Fruit fly (Drosophila melanogaster) whole organism, embryonic: ENCODE results near the gene UQCR-14L.
A peak's percentile ranks its signal among the peaks of the same experiment; 100 is the strongest.

Experiments used
- Abd-B ChIP-seq: fragments of 200-800 bp; sonication (Bioruptor generic); optimal IDR thresholded peaks from 2 replicates; lab custom pipeline; 2018; ENCODE audit warnings: missing biosample characterization, mild to moderate bottlenecking, missing genetic modification characterization, moderate library complexity
- B-H2 ChIP-seq: fragments of 200-800 bp; sonication (Bioruptor generic); optimal IDR thresholded peaks from 2 replicates; lab custom pipeline; 2018; ENCODE audit warnings: missing biosample characterization, mild to moderate bottlenecking, missing genetic modification characterization
- BEAF-32 ChIP-seq: fragments of 200-800 bp; sonication (Bioruptor generic); optimal IDR thresholded peaks from 3 replicates; lab custom pipeline; 2017; ENCODE audit warnings: missing biosample characterization, missing genetic modification characterization, mild to moderate bottlenecking, moderate library complexity, missing genetic modification reagents
- CG10147 ChIP-seq: fragments of 200-800 bp; sonication (Bioruptor generic); optimal IDR thresholded peaks from 2 replicates; lab custom pipeline; 2019; ENCODE audit warnings: missing biosample characterization, mild to moderate bottlenecking, missing genetic modification characterization, moderate library complexity
- CG12155 ChIP-seq: fragments of 200-800 bp; sonication (Bioruptor generic); optimal IDR thresholded peaks from 3 replicates; lab custom pipeline; 2016; ENCODE audit warnings: missing biosample characterization, missing genetic modification characterization
- CG12236 ChIP-seq: fragments of 200-800 bp; sonication (Bioruptor generic); optimal IDR thresholded peaks from 2 replicates; lab custom pipeline; 2016; ENCODE audit warnings: missing biosample characterization, missing genetic modification characterization
- CG12299 ChIP-seq: fragments of 200-800 bp; sonication (Bioruptor generic); optimal IDR thresholded peaks from 2 replicates; lab custom pipeline; 2018; ENCODE audit warnings: missing biosample characterization, mild to moderate bottlenecking, missing genetic modification characterization
- CG1233 ChIP-seq: fragments of 200-800 bp; sonication (Bioruptor generic); optimal IDR thresholded peaks from 4 replicates; lab custom pipeline; 2018; ENCODE audit warnings: missing biosample characterization, mild to moderate bottlenecking, missing genetic modification characterization
- CG16779 ChIP-seq: fragments of 200-800 bp; sonication (Bioruptor generic); IDR thresholded peaks from 2 replicates; pipeline ENCODE4 v1.3.6; 2022; ENCODE audit warnings: missing biosample characterization, missing genetic modification characterization
- CG16813 ChIP-seq: fragments of 200-800 bp; sonication (Bioruptor generic); IDR thresholded peaks from 3 replicates; pipeline ENCODE4 v1.3.6; 2022; ENCODE audit warnings: missing biosample characterization, missing genetic modification characterization; ENCODE audit not compliant: partially characterized antibody
- CG17361 ChIP-seq: fragments of 200-800 bp; sonication (Bioruptor generic); IDR thresholded peaks from 3 replicates; pipeline ENCODE4 v1.3.6; 2022; ENCODE audit warnings: missing biosample characterization, missing genetic modification characterization
- CG2678 ChIP-seq: fragments of 200-800 bp; sonication (Bioruptor generic); optimal IDR thresholded peaks from 3 replicates; lab custom pipeline; 2019; ENCODE audit warnings: missing biosample characterization, mild to moderate bottlenecking, missing genetic modification characterization, moderate library complexity
- CG8281 ChIP-seq: fragments of 200-800 bp; sonication (Bioruptor generic); optimal IDR thresholded peaks from 2 replicates; lab custom pipeline; 2018; ENCODE audit warnings: missing biosample characterization, mild to moderate bottlenecking, missing genetic modification characterization, moderate library complexity
- CHES-1-like ChIP-seq: fragments of 200-800 bp; sonication (Bioruptor generic); optimal IDR thresholded peaks from 2 replicates; lab custom pipeline; 2016; ENCODE audit warnings: missing biosample characterization, missing genetic modification characterization
- Doc3 ChIP-seq: fragments of 200-800 bp; sonication (Bioruptor generic); IDR thresholded peaks from 3 replicates; pipeline ENCODE4 v1.3.6; 2022; ENCODE audit warnings: missing biosample characterization, missing genetic modification characterization; ENCODE audit not compliant: partially characterized antibody
- E2f2 ChIP-seq: fragments of 200-800 bp; sonication (Bioruptor generic); IDR thresholded peaks from 2 replicates; pipeline ENCODE4 v1.3.6; 2022; ENCODE audit warnings: missing biosample characterization, missing genetic modification characterization
- Ets65A ChIP-seq: fragments of 200-800 bp; sonication (Bioruptor generic); peaks from one replicate; lab custom pipeline; 2016; ENCODE audit warnings: missing biosample characterization, missing genetic modification characterization
- Gsc ChIP-seq: fragments of 200-800 bp; sonication (Bioruptor generic); IDR thresholded peaks from 2 replicates; pipeline ENCODE4 v1.3.6; 2022; ENCODE audit warnings: missing biosample characterization, missing genetic modification characterization
- Lim3 ChIP-seq: fragments of 200-800 bp; sonication (Bioruptor generic); IDR thresholded peaks from 2 replicates; pipeline ENCODE4 v1.3.6; 2022; ENCODE audit warnings: missing biosample characterization, missing genetic modification characterization
- Lpt ChIP-seq: fragments of >200 bp; optimal IDR thresholded peaks from 2 replicates; lab custom pipeline; 2018; ENCODE audit warnings: missing biosample characterization, missing genetic modification characterization
- MBD-R2 ChIP-seq: fragments of 200-800 bp; sonication (Bioruptor generic); IDR thresholded peaks from 2 replicates; pipeline ENCODE4 v1.3.6; 2022; ENCODE audit warnings: missing biosample characterization, missing genetic modification characterization
- Med ChIP-seq: fragments of 200-800 bp; sonication (Bioruptor generic); peaks from one replicate; lab custom pipeline; 2016; ENCODE audit warnings: missing biosample characterization, missing genetic modification characterization, mild to moderate bottlenecking, inconsistent platforms, moderate library complexity
- Nf-YA ChIP-seq: fragments of 200-800 bp; sonication (Bioruptor generic); IDR thresholded peaks from 2 replicates; pipeline ENCODE4 v1.3.6; 2022; ENCODE audit warnings: missing biosample characterization, missing genetic modification characterization
- Ravus ChIP-seq: fragments of 200-800 bp; sonication (Bioruptor generic); IDR thresholded peaks from 2 replicates; pipeline ENCODE4 v1.3.6; 2022; ENCODE audit warnings: missing biosample characterization, missing genetic modification characterization
- Six4 ChIP-seq: fragments of 200-800 bp; sonication (Bioruptor generic); optimal IDR thresholded peaks from 2 replicates; lab custom pipeline; 2016; ENCODE audit warnings: missing biosample characterization, missing genetic modification characterization
- Sox100B ChIP-seq: fragments of 200-800 bp; sonication (Bioruptor generic); optimal IDR thresholded peaks from 3 replicates; lab custom pipeline; 2018; ENCODE audit warnings: missing biosample characterization, mild to moderate bottlenecking, missing genetic modification characterization
- Trl ChIP-seq, 3 experiments: fragments of >200 bp in 2 of 3; fragments of 200-800 bp in 1 of 3; sonication (Bioruptor generic) in 1 of 3; optimal IDR thresholded peaks; 2 replicates in 1 of 3; 3 replicates in 2 of 3; lab custom pipeline; 2016 to 2017; ENCODE audit warnings: missing biosample characterization in 1 of 3, missing genetic modification characterization in 1 of 3
- cad ChIP-seq: fragments of >200 bp; optimal IDR thresholded peaks from 2 replicates; lab custom pipeline; 2017; ENCODE audit warnings: missing biosample characterization, missing genetic modification characterization
- caup ChIP-seq: fragments of 200-800 bp; sonication (Bioruptor generic); optimal IDR thresholded peaks from 3 replicates; lab custom pipeline; 2017; ENCODE audit warnings: missing biosample characterization, mild to moderate bottlenecking, missing genetic modification characterization, moderate library complexity; ENCODE audit not compliant: severe bottlenecking
- corto ChIP-seq: fragments of 200-800 bp; sonication (Bioruptor generic); optimal IDR thresholded peaks from 2 replicates; lab custom pipeline; 2016; ENCODE audit warnings: missing biosample characterization, mild to moderate bottlenecking, missing genetic modification characterization, moderate library complexity
- dati ChIP-seq: fragments of 200-800 bp; sonication (Bioruptor generic); IDR thresholded peaks from 2 replicates; pipeline ENCODE4 v1.3.6; 2022; ENCODE audit warnings: missing biosample characterization, missing genetic modification characterization
- eve ChIP-seq, 2 experiments: fragments of >200 bp; optimal IDR thresholded peaks; 2 replicates each; lab custom pipeline; 2017; ENCODE audit warnings: missing biosample characterization in 2 of 2, missing genetic modification characterization in 2 of 2
- fu2 ChIP-seq: fragments of 200-800 bp; sonication (Bioruptor generic); optimal IDR thresholded peaks from 2 replicates; lab custom pipeline; 2016; ENCODE audit warnings: missing biosample characterization, missing genetic modification characterization
- kay ChIP-seq: fragments of 200-800 bp; sonication (Bioruptor generic); optimal IDR thresholded peaks from 2 replicates; lab custom pipeline; 2016; ENCODE audit warnings: missing biosample characterization, missing genetic modification characterization
- lab ChIP-seq: fragments of 200-800 bp; sonication (Bioruptor generic); optimal IDR thresholded peaks from 3 replicates; lab custom pipeline; 2017; ENCODE audit warnings: missing biosample characterization, missing genetic modification characterization, mild to moderate bottlenecking, moderate library complexity, missing genetic modification reagents
- lmd ChIP-seq: fragments of 200-800 bp; sonication (Bioruptor generic); IDR thresholded peaks from 2 replicates; pipeline ENCODE4 v1.3.6; 2022; ENCODE audit warnings: missing biosample characterization, missing genetic modification characterization
- lov ChIP-seq, 2 experiments: fragments of 200-800 bp in 1 of 2; fragments of >200 bp in 1 of 2; sonication (Bioruptor generic) in 1 of 2; IDR thresholded peaks in 1 of 2; optimal IDR thresholded peaks in 1 of 2; 2 replicates in 1 of 2; 3 replicates in 1 of 2; pipeline versions ENCODE4 v1.3.6 to Lab custom; 2017 to 2022; ENCODE audit warnings: missing biosample characterization in 1 of 2, missing genetic modification characterization in 1 of 2
- psq ChIP-seq: fragments of 200-800 bp; sonication (Bioruptor generic); optimal IDR thresholded peaks from 2 replicates; lab custom pipeline; 2017; ENCODE audit warnings: missing biosample characterization, missing genetic modification characterization
- pum ChIP-seq: fragments of 200-800 bp; sonication (Bioruptor generic); optimal IDR thresholded peaks from 2 replicates; lab custom pipeline; 2016; ENCODE audit warnings: missing biosample characterization, missing genetic modification characterization
- row ChIP-seq: fragments of 200-800 bp; sonication (Bioruptor generic); IDR thresholded peaks from 3 replicates; pipeline ENCODE4 v1.3.6; 2022; ENCODE audit warnings: missing biosample characterization, missing genetic modification characterization
- sens ChIP-seq: fragments of 200-800 bp; sonication (Bioruptor generic); peaks from one replicate; lab custom pipeline; 2016; ENCODE audit warnings: missing biosample characterization, missing genetic modification characterization
- shn ChIP-seq: fragments of 200-800 bp; sonication (Bioruptor generic); optimal IDR thresholded peaks from 3 replicates; lab custom pipeline; 2016; ENCODE audit warnings: missing biosample characterization, missing genetic modification characterization
- slp2 ChIP-seq: fragments of 200-800 bp; sonication (Bioruptor generic); optimal IDR thresholded peaks from 2 replicates; lab custom pipeline; 2016; ENCODE audit warnings: missing biosample characterization, missing genetic modification characterization
- sob ChIP-seq: fragments of 200-800 bp; sonication (Bioruptor generic); IDR thresholded peaks from 2 replicates; pipeline ENCODE4 v1.3.6; 2022; ENCODE audit warnings: missing biosample characterization, missing genetic modification characterization
- sug ChIP-seq: fragments of 200-800 bp; optimal IDR thresholded peaks from 2 replicates; lab custom pipeline; 2019; ENCODE audit warnings: missing biosample characterization, mild to moderate bottlenecking, missing genetic modification characterization, moderate library complexity
- trem ChIP-seq: fragments of 200-800 bp; optimal IDR thresholded peaks from 3 replicates; lab custom pipeline; 2019; ENCODE audit warnings: missing biosample characterization, mild to moderate bottlenecking, missing genetic modification characterization, moderate library complexity
- usp ChIP-seq: fragments of >200 bp; optimal IDR thresholded peaks from 2 replicates; lab custom pipeline; 2017; ENCODE audit warnings: missing biosample characterization, missing genetic modification characterization
- wor ChIP-seq: fragments of 200-800 bp; sonication (Bioruptor generic); IDR thresholded peaks from 2 replicates; pipeline ENCODE4 v1.3.6; 2022; ENCODE audit warnings: missing biosample characterization, missing genetic modification characterization
- zen2 ChIP-seq: fragments of 200-800 bp; sonication (Bioruptor generic); IDR thresholded peaks from 3 replicates; pipeline ENCODE4 v1.3.6; 2022; ENCODE audit warnings: missing biosample characterization, missing genetic modification characterization; ENCODE audit not compliant: partially characterized antibody

The UQCR-14L gene

dm6 chr3R:28328780-28329546 is 35.1 kb downstream of the UQCR-14L start (continued):
- TF ChIP-seq CG17361 (GFP tag; lab: Robert Waterston, UW) (peak; percentile 49), wor (GFP tag; lab: Robert Waterston, UW) (0 out of 2 replicates have a peak, but pooled peaks have one; percentile 42), pum (GFP tag; lab: Kevin White, UChicago) (peak; percentile 2), sens (GFP tag; lab: Kevin White, UChicago) (peak; percentile 98), lmd (GFP tag; lab: Robert Waterston, UW) (peak; percentile 76), CHES-1-like (GFP tag; lab: Kevin White, UChicago) (peak; percentile 77), Sox100B (GFP tag; lab: Kevin White, UChicago) (peak; percentile 73), CG16779 (GFP tag; lab: Robert Waterston, UW) (peak; percentile 83), psq (GFP tag; lab: Kevin White, UChicago) (peak; percentile 67), zen2 (GFP tag; lab: Robert Waterston, UW) (no peak), dati (GFP tag; lab: Robert Waterston, UW) (peak; percentile 73), BEAF-32 (GFP tag; lab: Kevin White, UChicago) (no peak), caup (peak; percentile 37), CG1233 (GFP tag; lab: Kevin White, UChicago) (peak; percentile 64), Nf-YA (GFP tag; lab: Robert Waterston, UW) (peak; percentile 68; the same call in 1 of the 2 replicates), usp (GFP tag; lab: Kevin White, UChicago) (no peak), corto (GFP tag; lab: Kevin White, UChicago) (no peak), fu2 (GFP tag; lab: Kevin White, UChicago) (peak; percentile 54), lab (peak; percentile 78), Six4 (GFP tag; lab: Kevin White, UChicago) (peak; percentile 52), Ets65A (GFP tag; lab: Kevin White, UChicago) (peak; percentile 46), CG12299 (tag; lab: Kevin White, UChicago) (no peak), trem (peak; percentile 4), row (GFP tag; lab: Robert Waterston, UW) (peak; percentile 89), lov (optimal IDR thresholded peaks at IDR 0.05; lab: Kevin White, UChicago) (no peak), lov (GFP tag; IDR thresholded peaks at IDR 0.05; lab: Robert Waterston, UW) (peak; percentile 87), slp2 (GFP tag; lab: Kevin White, UChicago) (peak; percentile 47), CG12236 (GFP tag; lab: Kevin White, UChicago) (peak; percentile 81), Lpt (GFP tag; lab: Kevin White, UChicago) (no peak), MBD-R2 (GFP tag; lab: Robert Waterston, UW) (peak; percentile 35; the same call in 1 of the 2 replicates), CG8281 (tag; lab: Kevin White, UChicago) (peak; percentile 43), Med (GFP tag; lab: Kevin White, UChicago) (peak; percentile 93), CG10147 (GFP tag; lab: Kevin White, UChicago) (peak; percentile 16), sob (GFP tag; lab: Robert Waterston, UW) (peak; percentile 69), sug (tag; lab: Kevin White, UChicago) (peak; percentile 87), Lim3 (GFP tag; lab: Robert Waterston, UW) (no peak), Doc3 (no peak), kay (GFP tag; lab: Kevin White, UChicago) (peak; percentile 82), shn (GFP tag; lab: Kevin White, UChicago) (peak; percentile 50), Ravus (GFP tag; lab: Robert Waterston, UW) (peak; percentile 16), CG16813 (GFP tag; lab: Robert Waterston, UW) (no peak), Abd-B (GFP tag; lab: Kevin White, UChicago) (peak; percentile 29), B-H2 (GFP tag; lab: Kevin White, UChicago) (peak; percentile 49), eve (GFP tag; optimal IDR thresholded peaks at IDR 0.05; lab: Kevin White, UChicago) (peak in 1 of 2 experiments; percentile 2), Gsc (GFP tag; lab: Robert Waterston, UW) (no peak), cad (no peak), E2f2 (GFP tag; lab: Robert Waterston, UW) (peak; percentile 42), CG2678 (tag; lab: Kevin White, UChicago) (peak; percentile 71), Trl (optimal IDR thresholded peaks at IDR 0.05; lab: Kevin White, UChicago) (no peak), Trl (GFP tag; optimal IDR thresholded peaks at IDR 0.05; lab: Kevin White, UChicago) (peak; percentile 80), CG12155 (peak; percentile 62)
